Fruit fly (Drosophila melanogaster): ENCODE results near the gene Nup133.

Gene Nup133

dm6 chr3R:22663115-22663514 lies 27.3 kb upstream of the Nup133 start (continued):
- TF ChIP-seq CG10979 (tag; optimal IDR thresholded peaks at IDR 0.05) (peak; percentile 59), ERR (GFP tag; optimal IDR thresholded peaks at IDR 0.05) (no peak), tx (GFP tag; optimal IDR thresholded peaks at IDR 0.05) (peak; percentile 27), CG12391 (tag; optimal IDR thresholded peaks at IDR 0.05) (peak; percentile 78), CG6689 (GFP tag; IDR thresholded peaks at IDR 0.05) (peak; percentile 54; the same call in 1 of the 2 replicates), CG13775 (GFP tag; optimal IDR thresholded peaks at IDR 0.05) (peak; percentile 53), CG6175 (GFP tag; IDR thresholded peaks at IDR 0.05) (no peak), Rfx (GFP tag; IDR thresholded peaks at IDR 0.05) (peak; percentile 59), Awh (GFP tag; IDR thresholded peaks at IDR 0.05) (peak; percentile 42; the same call in 1 of the 2 replicates), NC2β (GFP tag; optimal IDR thresholded peaks at IDR 0.05) (peak; percentile 66), CG18011 (GFP tag; optimal IDR thresholded peaks at IDR 0.05) (peak; percentile 18), GATAe (GFP tag; conservative IDR thresholded peaks at IDR 0.05) (no peak; the same call in 1 of the 2 replicates), ara (GFP tag; IDR thresholded peaks at IDR 0.05) (peak; percentile 57; the same call in 1 of the 2 replicates), prd (optimal IDR thresholded peaks at IDR 0.05) (no peak), prd (GFP tag; IDR thresholded peaks at IDR 0.05) (peak; percentile 73), crp (GFP tag; optimal IDR thresholded peaks at IDR 0.05) (no peak), CG30403 (GFP tag; optimal IDR thresholded peaks at IDR 0.05) (peak; percentile 72), ssp (GFP tag; IDR thresholded peaks at IDR 0.05) (peak; percentile 39), Dfd (GFP tag; optimal IDR thresholded peaks at IDR 0.05) (no peak), az2 (GFP tag; optimal IDR thresholded peaks at IDR 0.05) (peak; percentile 71), CG7271 (tag; optimal IDR thresholded peaks at IDR 0.05) (no peak), cato (GFP tag; optimal IDR thresholded peaks at IDR 0.05; ENCODE audit: borderline replicate concordance) (peak; percentile 40), Tbp (GFP tag; optimal IDR thresholded peaks at IDR 0.05) (no peak), sob (GFP tag; IDR thresholded peaks at IDR 0.05) (peak; percentile 63), CG8944 (GFP tag; optimal IDR thresholded peaks at IDR 0.05) (no peak), pita (GFP tag; optimal IDR thresholded peaks at IDR 0.05) (no peak), C15 (GFP tag; IDR thresholded peaks at IDR 0.05) (no peak), Trl (optimal IDR thresholded peaks at IDR 0.05) (no peak), Trl (GFP tag; optimal IDR thresholded peaks at IDR 0.05) (peak; percentile 10), Asciz (GFP tag; optimal IDR thresholded peaks at IDR 0.05) (peak; percentile 28), corto (GFP tag; optimal IDR thresholded peaks at IDR 0.05) (no peak), CG15601 (tag; optimal IDR thresholded peaks at IDR 0.05) (peak; percentile 21), Ada2b (GFP tag; IDR thresholded peaks at IDR 0.05) (peak; percentile 63; the same call in 1 of the 2 replicates), wdn (GFP tag; IDR thresholded peaks at IDR 0.05) (peak; percentile 40; the same call in 1 of the 2 replicates), CTCF (GFP tag; optimal IDR thresholded peaks at IDR 0.05) (no peak), Aef1 (GFP tag; IDR thresholded peaks at IDR 0.05) (peak; percentile 41; the same call in 1 of the 3 replicates), Nf-YA (GFP tag; IDR thresholded peaks at IDR 0.05) (0 out of 2 replicates have a peak, but pooled peaks have one; percentile 27), CG11085 (GFP tag; IDR thresholded peaks at IDR 0.05) (no peak), CG6765 (GFP tag; optimal IDR thresholded peaks at IDR 0.05) (no peak), CG33213 (GFP tag; optimal IDR thresholded peaks at IDR 0.05) (peak; percentile 28), H2.0 (GFP tag; IDR thresholded peaks at IDR 0.05) (peak; percentile 83), Nf-YB (GFP tag; optimal IDR thresholded peaks at IDR 0.05) (peak; percentile 33), hkb (optimal IDR thresholded peaks at IDR 0.05) (no peak), hkb (GFP tag; IDR thresholded peaks at IDR 0.05) (peak; percentile 87), CG4707 (GFP tag; optimal IDR thresholded peaks at IDR 0.05) (no peak), Deaf1 (tag; optimal IDR thresholded peaks at IDR 0.05) (peak; percentile 35), CG11093 (GFP tag; IDR thresholded peaks at IDR 0.05) (0 out of 3 replicates have a peak, but pooled peaks have one; percentile 20), dan (GFP tag; IDR thresholded peaks at IDR 0.05) (no peak), otp (GFP tag; IDR thresholded peaks at IDR 0.05) (peak; percentile 79), ci (GFP tag; IDR thresholded peaks at IDR 0.05) (peak; percentile 88), tap (tag; optimal IDR thresholded peaks at IDR 0.05) (peak; percentile 55), Bdp1 (GFP tag; optimal IDR thresholded peaks at IDR 0.05) (peak; percentile 22), tgo (GFP tag; IDR thresholded peaks at IDR 0.05) (peak; percentile 55)
